4 fruit fly cellular contexts compared by ENCODE assay signal in the genomic region with DNA sequence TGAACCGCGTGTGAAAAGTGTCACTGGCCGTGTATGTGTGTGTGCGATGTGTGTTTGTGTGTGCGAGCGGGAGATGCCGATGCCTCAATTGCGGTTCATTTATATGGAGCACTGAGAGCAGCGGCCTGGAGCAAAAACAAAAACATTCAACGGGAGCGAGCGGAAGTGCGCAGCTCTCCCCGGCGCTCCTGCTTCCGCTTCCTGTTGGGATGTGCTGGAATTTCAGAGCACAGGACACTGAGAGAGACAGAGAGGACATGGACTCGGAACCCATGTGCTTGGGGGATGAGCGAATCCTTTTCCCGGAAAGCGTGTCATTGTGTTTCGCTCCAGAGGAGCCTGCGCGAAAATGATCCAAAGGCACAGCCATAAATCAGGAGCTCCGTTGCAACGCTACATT.
A peak's percentile ranks its signal among the peaks of the same experiment; 100 is the strongest.
TF ChIP-seq lines count a peak whose summit lies in the region.

No protein-coding gene starts in this region.

- no peak for TF ChIP-seq CTCF in whole organism, embryonic (GFP tag; optimal IDR thresholded peaks at IDR 0.05; lab: Kevin White, UChicago)

TF ChIP-seq in whole organism, adult, 20 proteins besides CTCF, POLR2A, EP300 and RAD21:
- TF ChIP-seq pad (GFP tag; optimal IDR thresholded peaks at IDR 0.05; lab: Kevin White, UChicago) = peak; percentile 4
- TF ChIP-seq CG7101 (tag; optimal IDR thresholded peaks at IDR 0.05; lab: Kevin White, UChicago) = no peak
- TF ChIP-seq cnc (optimal IDR thresholded peaks at IDR 0.05; lab: Kevin White, UChicago) = no peak
- TF ChIP-seq Mnt (GFP tag; optimal IDR thresholded peaks at IDR 0.05; lab: Kevin White, UChicago) = peak; percentile 33
- TF ChIP-seq tj (GFP tag; optimal IDR thresholded peaks at IDR 0.05; lab: Kevin White, UChicago) = no peak

TF ChIP-seq in whole organism, embryonic, 481 proteins besides CTCF, POLR2A, EP300 and RAD21 (continues in another document):
- TF ChIP-seq ERR (GFP tag; optimal IDR thresholded peaks at IDR 0.05; lab: Kevin White, UChicago) = no peak
- TF ChIP-seq nau (GFP tag; optimal IDR thresholded peaks at IDR 0.05; lab: Kevin White, UChicago) = no peak
- TF ChIP-seq unc-4 (GFP tag; IDR thresholded peaks at IDR 0.05; lab: Robert Waterston, UW; ENCODE audit: partially characterized antibody) = no peak
- TF ChIP-seq CG17829 (tag; optimal IDR thresholded peaks at IDR 0.05; lab: Kevin White, UChicago) = no peak
- peak; percentile 39 for TF ChIP-seq CG6683 (GFP tag; optimal IDR thresholded peaks at IDR 0.05; lab: Kevin White, UChicago)
- TF ChIP-seq repo (GFP tag; optimal IDR thresholded peaks at IDR 0.05; lab: Kevin White, UChicago) = no peak
- no peak for TF ChIP-seq MBD-R2 (GFP tag; IDR thresholded peaks at IDR 0.05; lab: Robert Waterston, UW)
- no peak for TF ChIP-seq Poxn (GFP tag; IDR thresholded peaks at IDR 0.05; lab: Robert Waterston, UW)
- no peak for TF ChIP-seq ttk (GFP tag; IDR thresholded peaks at IDR 0.05; lab: Robert Waterston, UW)
- TF ChIP-seq tll (GFP tag; optimal IDR thresholded peaks at IDR 0.05; lab: Kevin White, UChicago) = no peak
- TF ChIP-seq CG11560 (tag; IDR thresholded peaks at IDR 0.05; lab: Robert Waterston, UW) = no peak
- TF ChIP-seq grau (tag; optimal IDR thresholded peaks at IDR 0.05; lab: Kevin White, UChicago) = no peak
- TF ChIP-seq CG34422 (GFP tag; IDR thresholded peaks at IDR 0.05; lab: Robert Waterston, UW) = 0 out of 3 replicates have a peak, but pooled peaks have one; percentile 11
- no peak for TF ChIP-seq unpg (GFP tag; optimal IDR thresholded peaks at IDR 0.05; lab: Kevin White, UChicago)
- TF ChIP-seq CkIIα-i1 (GFP tag; IDR thresholded peaks at IDR 0.05; lab: Robert Waterston, UW) = no peak
- TF ChIP-seq dmrt99B (tag; optimal IDR thresholded peaks at IDR 0.05; lab: Kevin White, UChicago) = peak; percentile 14
- peak; percentile 62 for TF ChIP-seq CG4328 (GFP tag; optimal IDR thresholded peaks at IDR 0.05; lab: Kevin White, UChicago)
- no peak for TF ChIP-seq CG18262 (tag; optimal IDR thresholded peaks at IDR 0.05; lab: Kevin White, UChicago)
- TF ChIP-seq cg (GFP tag; optimal IDR thresholded peaks at IDR 0.05; lab: Kevin White, UChicago) = peak; percentile 21
- TF ChIP-seq CG4424 (GFP tag; optimal IDR thresholded peaks at IDR 0.05; lab: Kevin White, UChicago) = no peak
- peak; percentile 51 for TF ChIP-seq HHEX (GFP tag; optimal IDR thresholded peaks at IDR 0.05; lab: Kevin White, UChicago)
- TF ChIP-seq onecut (GFP tag; IDR thresholded peaks at IDR 0.05; lab: Robert Waterston, UW) = peak; percentile 34; the same call in 1 of the 2 replicates
- peak; percentile 22 for TF ChIP-seq CG1233 (GFP tag; optimal IDR thresholded peaks at IDR 0.05; lab: Kevin White, UChicago)
- no peak for TF ChIP-seq Abd-B (GFP tag; optimal IDR thresholded peaks at IDR 0.05; lab: Kevin White, UChicago)
- TF ChIP-seq CG3281 (GFP tag; optimal IDR thresholded peaks at IDR 0.05; lab: Kevin White, UChicago) = peak; percentile 64
- TF ChIP-seq Hmr (GFP tag; optimal IDR thresholded peaks at IDR 0.05; lab: Kevin White, UChicago) = peak; percentile 69
- TF ChIP-seq lbe (GFP tag; optimal IDR thresholded peaks at IDR 0.05; lab: Kevin White, UChicago) = no peak

TF ChIP-seq in whole organism, prepupa, 60 proteins besides CTCF, POLR2A, EP300 and RAD21:
- TF ChIP-seq Eip78C (GFP tag; lab: Kevin White, UChicago) (peak; percentile 16), Ets21C (GFP tag; optimal IDR thresholded peaks at IDR 0.05; lab: Kevin White, UChicago) (no peak), CG6163 (GFP tag; IDR thresholded peaks at IDR 0.05; lab: Robert Waterston, UW) (peak; percentile 29; the same call in 1 of the 3 replicates)

TF ChIP-seq in whole organism, pupa, 21 proteins besides CTCF, POLR2A, EP300 and RAD21:
- TF ChIP-seq CG13204 (GFP tag; optimal IDR thresholded peaks at IDR 0.05; lab: Kevin White, UChicago) (peak; percentile 43), D1 (tag; optimal IDR thresholded peaks at IDR 0.05; lab: Kevin White, UChicago) (no peak), EcR (GFP tag; optimal IDR thresholded peaks at IDR 0.05; lab: Kevin White, UChicago) (peak; percentile 15)
